Fruit fly (Drosophila melanogaster): ENCODE measurements around the gene tara.

Gene tara

DNA sequence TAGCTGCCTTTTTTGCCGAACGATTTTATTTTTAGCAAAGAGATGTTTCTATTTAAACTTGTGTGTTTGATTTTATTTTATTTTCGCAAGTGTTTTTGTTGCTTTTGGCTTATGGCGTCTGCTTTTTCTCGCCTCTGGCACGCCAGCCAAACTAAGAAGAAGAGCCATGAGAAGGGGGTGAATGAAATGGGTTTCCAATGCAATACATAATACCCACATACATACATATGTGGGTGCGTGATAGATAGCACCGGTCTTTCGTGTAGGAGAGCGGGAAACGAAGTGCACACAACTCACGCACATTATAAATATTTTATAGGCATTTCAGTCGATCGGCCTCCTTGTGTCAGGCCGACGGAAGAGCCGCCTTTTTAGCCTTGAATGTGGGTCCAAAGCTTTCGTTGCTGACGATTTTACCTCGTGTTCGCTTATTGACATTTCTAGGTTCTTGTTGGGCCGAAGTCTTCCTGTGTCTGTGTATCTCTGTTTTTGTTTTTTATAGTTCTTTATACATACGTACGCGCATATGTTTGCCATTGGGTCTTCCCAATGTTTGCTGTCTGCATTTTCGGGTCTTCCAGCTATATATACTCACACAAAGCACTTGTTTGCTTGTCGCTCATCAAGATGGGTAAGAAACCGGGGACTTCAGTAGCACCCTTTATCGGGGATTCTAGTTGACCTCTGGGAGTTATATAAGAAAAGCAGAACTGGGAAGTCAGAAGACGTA, 50.6 kb downstream of the tara start:
- no peak for TF ChIP-seq CG7101 (tag; optimal IDR thresholded peaks at IDR 0.05)
- no peak for TF ChIP-seq Mnt (GFP tag; optimal IDR thresholded peaks at IDR 0.05)
- TF ChIP-seq Hr96 (GFP tag; optimal IDR thresholded peaks at IDR 0.05): no peak
- TF ChIP-seq CG7045 (GFP tag; optimal IDR thresholded peaks at IDR 0.05): no peak
- no peak for TF ChIP-seq CG33017 (tag; optimal IDR thresholded peaks at IDR 0.05)
- no peak for TF ChIP-seq cnc (optimal IDR thresholded peaks at IDR 0.05)
- TF ChIP-seq CG12768 (GFP tag; optimal IDR thresholded peaks at IDR 0.05): no peak
- TF ChIP-seq Crg-1 (GFP tag; optimal IDR thresholded peaks at IDR 0.05): no peak
- TF ChIP-seq kay (GFP tag; ENCODE audit: borderline replicate concordance): no peak
- TF ChIP-seq ovo (GFP tag; optimal IDR thresholded peaks at IDR 0.05): no peak

- TF ChIP-seq Clk (GFP tag; optimal IDR thresholded peaks at IDR 0.05) (no peak), CG33017 (tag; optimal IDR thresholded peaks at IDR 0.05) (no peak), CG5204 (GFP tag; optimal IDR thresholded peaks at IDR 0.05) (no peak), bab1 (GFP tag; optimal IDR thresholded peaks at IDR 0.05) (peak; percentile 34), kay (GFP tag; ENCODE audit: borderline replicate concordance) (peak; percentile 66)
Measured at dm6 chr3R:16276992-16277391, 51.5 kb downstream of the tara start.

dm6 chr3R:16277543-16277942, 52.1 kb downstream of the tara start:
- TF ChIP-seq pad (GFP tag; optimal IDR thresholded peaks at IDR 0.05): no peak
- no peak for TF ChIP-seq Mnt (GFP tag; optimal IDR thresholded peaks at IDR 0.05)
- no peak for TF ChIP-seq CG1620 (GFP tag; optimal IDR thresholded peaks at IDR 0.05)
- TF ChIP-seq CG7045 (GFP tag; optimal IDR thresholded peaks at IDR 0.05): no peak
- no peak for TF ChIP-seq bab1 (GFP tag; optimal IDR thresholded peaks at IDR 0.05)
- no peak for TF ChIP-seq tj (GFP tag; optimal IDR thresholded peaks at IDR 0.05)
- no peak for TF ChIP-seq CG12768 (GFP tag; optimal IDR thresholded peaks at IDR 0.05)

dm6 chr3R:16279382-16279932, 54.0 kb downstream of the tara start:
- TF ChIP-seq Hr96 (GFP tag; optimal IDR thresholded peaks at IDR 0.05): no peak
- no peak for TF ChIP-seq Clk (GFP tag; optimal IDR thresholded peaks at IDR 0.05)
- no peak for TF ChIP-seq CG11617 (GFP tag; optimal IDR thresholded peaks at IDR 0.05)
- no peak for TF ChIP-seq CG14711 (tag; optimal IDR thresholded peaks at IDR 0.05)
- no peak for TF ChIP-seq CG33017 (tag; optimal IDR thresholded peaks at IDR 0.05)
- no peak for TF ChIP-seq bab1 (GFP tag; optimal IDR thresholded peaks at IDR 0.05)
- TF ChIP-seq CG5204 (GFP tag; optimal IDR thresholded peaks at IDR 0.05): no peak
- TF ChIP-seq CG1620 (GFP tag; optimal IDR thresholded peaks at IDR 0.05): no peak
- no peak for TF ChIP-seq ovo (GFP tag; optimal IDR thresholded peaks at IDR 0.05)
- no peak for TF ChIP-seq CG7045 (GFP tag; optimal IDR thresholded peaks at IDR 0.05)
- no peak for TF ChIP-seq toe (GFP tag; optimal IDR thresholded peaks at IDR 0.05)
- no peak for TF ChIP-seq kay (GFP tag; ENCODE audit: borderline replicate concordance)
- no peak for TF ChIP-seq cnc (optimal IDR thresholded peaks at IDR 0.05)
- TF ChIP-seq Mnt (GFP tag; optimal IDR thresholded peaks at IDR 0.05): no peak
- TF ChIP-seq pad (GFP tag; optimal IDR thresholded peaks at IDR 0.05): no peak
- no peak for TF ChIP-seq tj (GFP tag; optimal IDR thresholded peaks at IDR 0.05)
- TF ChIP-seq Crg-1 (GFP tag; optimal IDR thresholded peaks at IDR 0.05): no peak
- no peak for TF ChIP-seq cic (GFP tag; optimal IDR thresholded peaks at IDR 0.05)

dm6 chr3R:16280003-16280998, 54.9 kb downstream of the tara start:
- TF ChIP-seq cic (GFP tag; optimal IDR thresholded peaks at IDR 0.05): peak; percentile 96
- peak; percentile 99 for TF ChIP-seq Crg-1 (GFP tag; optimal IDR thresholded peaks at IDR 0.05)
- TF ChIP-seq pad (GFP tag; optimal IDR thresholded peaks at IDR 0.05): peak; percentile 93
- no peak for TF ChIP-seq cnc (optimal IDR thresholded peaks at IDR 0.05)
- peak; percentile 100 for TF ChIP-seq bab1 (GFP tag; optimal IDR thresholded peaks at IDR 0.05)
- TF ChIP-seq Clk (GFP tag; optimal IDR thresholded peaks at IDR 0.05): peak; percentile 97
- peak; percentile 95 for TF ChIP-seq ovo (GFP tag; optimal IDR thresholded peaks at IDR 0.05)
- TF ChIP-seq CG1620 (GFP tag; optimal IDR thresholded peaks at IDR 0.05): peak; percentile 99
- peak; percentile 99 for TF ChIP-seq CG33017 (tag; optimal IDR thresholded peaks at IDR 0.05)
- peak; percentile 99 for TF ChIP-seq CG7101 (tag; optimal IDR thresholded peaks at IDR 0.05)
- TF ChIP-seq CG14711 (tag; optimal IDR thresholded peaks at IDR 0.05): peak; percentile 98
- TF ChIP-seq Hr96 (GFP tag; optimal IDR thresholded peaks at IDR 0.05): peak; percentile 99
- TF ChIP-seq toe (GFP tag; optimal IDR thresholded peaks at IDR 0.05): peak; percentile 97
- peak; percentile 99 for TF ChIP-seq CG5204 (GFP tag; optimal IDR thresholded peaks at IDR 0.05)
- peak; percentile 96 for TF ChIP-seq tj (GFP tag; optimal IDR thresholded peaks at IDR 0.05)
- peak; percentile 99 for TF ChIP-seq CG7045 (GFP tag; optimal IDR thresholded peaks at IDR 0.05)
- peak; percentile 100 for TF ChIP-seq CG11617 (GFP tag; optimal IDR thresholded peaks at IDR 0.05)
- peak; percentile 99 for TF ChIP-seq CG12768 (GFP tag; optimal IDR thresholded peaks at IDR 0.05)
- TF ChIP-seq kay (GFP tag; ENCODE audit: borderline replicate concordance): peak; percentile 99
- TF ChIP-seq Mnt (GFP tag; optimal IDR thresholded peaks at IDR 0.05): peak; percentile 91
